In genomic region chrV:494284-494683, ce11 we compare ENCODE assay signal across 3 worm cellular contexts.
TF ChIP-seq lines count a peak whose summit lies in the region.

Gene nhr-131, plus strand, starts transcription at chrV:494370.

TF ChIP-seq in whole organism, L1 larva, 84 proteins besides CTCF, POLR2A, EP300 and RAD21 (continued from another document):
- no peak for TF ChIP-seq nhr-12 (tag; optimal IDR thresholded peaks at IDR 0.05; lab: Kevin White, UChicago)
- TF ChIP-seq tbx-2 (tag; optimal IDR thresholded peaks at IDR 0.05; lab: Kevin White, UChicago): peak; percentile 6
- TF ChIP-seq lir-3 (tag; optimal IDR thresholded peaks at IDR 0.05; lab: Kevin White, UChicago; ENCODE audit: poor library complexity): no peak
- TF ChIP-seq nhr-237 (tag; optimal IDR thresholded peaks at IDR 0.05; lab: Kevin White, UChicago): no peak
- TF ChIP-seq blmp-1 (tag; optimal IDR thresholded peaks at IDR 0.05; lab: Kevin White, UChicago): peak; percentile 51
- peak; percentile 34 for TF ChIP-seq elt-2 (tag; optimal IDR thresholded peaks at IDR 0.05; lab: Kevin White, UChicago)
- TF ChIP-seq mab-9 (GFP tag; IDR thresholded peaks at IDR 0.05; lab: Robert Waterston, UW): no peak
- no peak for TF ChIP-seq efl-1 (optimal IDR thresholded peaks at IDR 0.05; lab: Kevin White, UChicago)
- TF ChIP-seq efl-1 (GFP tag; optimal IDR thresholded peaks at IDR 0.05 in 1 of 2; lab: Kevin White, UChicago): peak in 1 of 2 experiments; percentile 61
- peak; percentile 58 for TF ChIP-seq nhr-20 (tag; optimal IDR thresholded peaks at IDR 0.05; lab: Kevin White, UChicago)
- TF ChIP-seq ceh-82 (tag; optimal IDR thresholded peaks at IDR 0.05; lab: Kevin White, UChicago): no peak
- TF ChIP-seq nhr-90 (tag; optimal IDR thresholded peaks at IDR 0.05; lab: Kevin White, UChicago; ENCODE audit: poor library complexity): peak; percentile 45

TF ChIP-seq in whole organism, L2 larva, 48 proteins besides CTCF, POLR2A, EP300 and RAD21 (continued from another document):
- peak; percentile 48 for TF ChIP-seq nhr-129 (tag; optimal IDR thresholded peaks at IDR 0.05; lab: Kevin White, UChicago)
TF ChIP-seq in whole organism, L2 larva: peak in this region for 5.

TF ChIP-seq in whole organism, L4 larva, 104 proteins besides CTCF, POLR2A, EP300 and RAD21 (continued from another document):
- TF ChIP-seq mdl-1 (tag; optimal IDR thresholded peaks at IDR 0.05; lab: Kevin White, UChicago): peak in 1 of 2 experiments; percentile 10
- peak; percentile 71 for TF ChIP-seq dve-1 (tag; optimal IDR thresholded peaks at IDR 0.05; lab: Kevin White, UChicago; ENCODE audit: insufficient read depth)
- no peak for TF ChIP-seq lir-3 (tag; optimal IDR thresholded peaks at IDR 0.05; lab: Kevin White, UChicago)
